Worm (Caenorhabditis elegans) whole organism, L1 larva: Measurements from ENCODE around the gene twk-31.

Experiments used
- C16A3.4 ChIP-seq: fragments of 150-350 bp; optimal IDR thresholded peaks from 2 replicates; lab custom pipeline; 2014; ENCODE audit warnings: missing biosample characterization, missing genetic modification characterization
- F16B12.6 ChIP-seq: fragments of 150-350 bp; optimal IDR thresholded peaks from 2 replicates; lab custom pipeline; 2014; ENCODE audit warnings: missing biosample characterization, missing genetic modification characterization
- Y116A8C.19 ChIP-seq: sonication (generic microtip); optimal IDR thresholded peaks from 2 replicates; lab custom pipeline; 2016; ENCODE audit warnings: missing compliant biosample characterization, missing genetic modification characterization, borderline replicate concordance
- aha-1 ChIP-seq: fragments of 150-350 bp; optimal IDR thresholded peaks from 2 replicates; lab custom pipeline; 2014; ENCODE audit warnings: missing biosample characterization, missing genetic modification characterization
- aly-2 ChIP-seq: fragments of 150-350 bp; optimal IDR thresholded peaks from 2 replicates; lab custom pipeline; 2014; ENCODE audit warnings: missing biosample characterization, missing genetic modification characterization
- ama-1 ChIP-seq: fragments of 150-350 bp; optimal IDR thresholded peaks from 2 replicates; lab custom pipeline; 2014
- ceh-63 ChIP-seq: fragments of 200-800 bp; sonication (Bioruptor generic); optimal IDR thresholded peaks from 2 replicates; lab custom pipeline; 2018; ENCODE audit warnings: mild to moderate bottlenecking, missing genetic modification characterization, missing compliant biosample characterization
- ceh-8 ChIP-seq: fragments of 200-800 bp; sonication (Bioruptor generic); optimal IDR thresholded peaks from 2 replicates; lab custom pipeline; 2018; ENCODE audit warnings: mild to moderate bottlenecking, missing genetic modification characterization, moderate library complexity, missing compliant biosample characterization
- ceh-82 ChIP-seq, 3 experiments: fragments of 150-350 bp in 1 of 3; sonication (generic microtip) in 2 of 3; optimal IDR thresholded peaks; 2 replicates each; lab custom pipeline; 2014 to 2017; ENCODE audit warnings: missing biosample characterization in 3 of 3, missing genetic modification characterization in 3 of 3
- ceh-88 ChIP-seq: fragments of 200-800 bp; sonication (Bioruptor generic); IDR thresholded peaks from 2 replicates; pipeline ENCODE4 v1.3.6; 2022; ENCODE audit warnings: missing genetic modification characterization, missing compliant biosample characterization
- dpl-1 ChIP-seq, 3 experiments: fragments of 150-350 bp in 2 of 3; sonication (generic microtip) in 1 of 3; optimal IDR thresholded peaks; 2 replicates each; lab custom pipeline; 2014 to 2017; ENCODE audit warnings: missing biosample characterization in 3 of 3, missing genetic modification characterization in 3 of 3, missing genetic modification reagents in 3 of 3
- efl-1 ChIP-seq, 4 experiments: fragments of 150-350 bp; optimal IDR thresholded peaks in 3 of 4; peaks in 1 of 4; 1 replicate in 1 of 4; 2 replicates in 3 of 4; lab custom pipeline; 2014; ENCODE audit warnings: missing biosample characterization in 2 of 4, missing genetic modification characterization in 2 of 4, missing genetic modification reagents in 2 of 4
- efl-3 ChIP-seq: fragments of 200-800 bp; sonication (Bioruptor generic); optimal IDR thresholded peaks from 2 replicates; lab custom pipeline; 2018; ENCODE audit warnings: mild to moderate bottlenecking, missing genetic modification characterization, missing compliant biosample characterization
- egl-13 ChIP-seq: sonication (generic microtip); optimal IDR thresholded peaks from 2 replicates; lab custom pipeline; 2016; ENCODE audit warnings: missing genotype, missing genetic modification reagents, missing genetic modification characterization, missing compliant biosample characterization
- elt-3 ChIP-seq, 6 experiments: fragments of 150-350 bp in 1 of 6; sonication (generic microtip); optimal IDR thresholded peaks; 2 replicates each; lab custom pipeline; 2017 to 2018; ENCODE audit warnings: missing biosample characterization in 6 of 6, missing genetic modification characterization in 6 of 6, inconsistent platforms in 1 of 6
- ets-5 ChIP-seq: fragments of 200-800 bp; sonication (Bioruptor generic); IDR thresholded peaks from 2 replicates; pipeline ENCODE4 v1.3.6; 2022; ENCODE audit warnings: missing genetic modification characterization, missing compliant biosample characterization
- fkh-10 ChIP-seq: sonication (generic microtip); optimal IDR thresholded peaks from 2 replicates; lab custom pipeline; 2017; ENCODE audit warnings: missing biosample characterization, missing genetic modification reagents, missing genetic modification characterization
- fos-1 ChIP-seq: fragments of 150-350 bp; optimal IDR thresholded peaks from 2 replicates; lab custom pipeline; 2014; ENCODE audit warnings: missing biosample characterization, missing genetic modification characterization
- grh-1 ChIP-seq: fragments of 200-800 bp; sonication (Bioruptor generic); IDR thresholded peaks from 2 replicates; pipeline ENCODE4 v1.3.6; 2022; ENCODE audit warnings: missing genetic modification reagents, missing genetic modification characterization, missing compliant biosample characterization
- hlh-4 ChIP-seq: sonication (generic microtip); optimal IDR thresholded peaks from 2 replicates; lab custom pipeline; 2016; ENCODE audit warnings: mild to moderate bottlenecking, missing genetic modification characterization, missing compliant biosample characterization
- isw-1 ChIP-seq: fragments of 200-800 bp; sonication (Bioruptor generic); IDR thresholded peaks from 2 replicates; pipeline ENCODE4 v1.3.6; 2022; ENCODE audit warnings: missing genetic modification characterization, missing compliant biosample characterization
- lin-15B ChIP-seq: fragments of 150-350 bp; sonication (generic microtip); optimal IDR thresholded peaks from 3 replicates; lab custom pipeline; 2014; ENCODE audit warnings: missing biosample characterization, missing genetic modification characterization
- lin-35 ChIP-seq, 2 experiments: fragments of 150-350 bp; optimal IDR thresholded peaks; 2 replicates each; lab custom pipeline; 2014; ENCODE audit warnings: missing biosample characterization in 2 of 2, missing genetic modification characterization in 2 of 2, missing genetic modification reagents in 2 of 2
- mab-9 ChIP-seq: fragments of 200-800 bp; sonication (Bioruptor generic); IDR thresholded peaks from 2 replicates; pipeline ENCODE4 v1.3.6; 2022; ENCODE audit warnings: missing genetic modification reagents, missing genetic modification characterization, missing compliant biosample characterization
- mef-2 ChIP-seq: fragments of 150-350 bp; optimal IDR thresholded peaks from 2 replicates; lab custom pipeline; 2014; ENCODE audit warnings: missing biosample characterization, missing genetic modification characterization
- mep-1 ChIP-seq: fragments of 150-350 bp; optimal IDR thresholded peaks from 2 replicates; lab custom pipeline; 2014; ENCODE audit warnings: missing biosample characterization, missing genetic modification characterization
- nhr-19 ChIP-seq: fragments of 200-800 bp; sonication (Bioruptor generic); conservative IDR thresholded peaks from 2 replicates; pipeline ENCODE4 v1.3.6; 2022; ENCODE audit warnings: missing genetic modification characterization, missing compliant biosample characterization
- nhr-47 ChIP-seq: sonication (generic microtip); optimal IDR thresholded peaks from 2 replicates; lab custom pipeline; 2016; ENCODE audit warnings: mild to moderate bottlenecking, missing genetic modification characterization, moderate library complexity, missing compliant biosample characterization
- nhr-71 ChIP-seq: sonication (generic microtip); optimal IDR thresholded peaks from 2 replicates; lab custom pipeline; 2016; ENCODE audit warnings: mild to moderate bottlenecking, missing genetic modification characterization, moderate library complexity, missing compliant biosample characterization
- nhr-77 ChIP-seq: fragments of 150-350 bp; optimal IDR thresholded peaks from 2 replicates; lab custom pipeline; 2014; ENCODE audit warnings: missing biosample characterization, missing genetic modification characterization
- nhr-84 ChIP-seq: sonication (generic microtip); optimal IDR thresholded peaks from 2 replicates; lab custom pipeline; 2017; ENCODE audit warnings: missing biosample characterization, missing genetic modification characterization
- nhr-85 ChIP-seq: sonication (generic microtip); peaks from one replicate; lab custom pipeline; 2016; ENCODE audit warnings: missing genetic modification characterization, inconsistent platforms, missing compliant biosample characterization
- pag-3 ChIP-seq: sonication (generic microtip); optimal IDR thresholded peaks from 2 replicates; lab custom pipeline; 2017; ENCODE audit warnings: missing genetic modification characterization, mild to moderate bottlenecking, missing compliant biosample characterization, antibody characterized with exemption, borderline replicate concordance; ENCODE audit not compliant: insufficient read depth
- pax-3 ChIP-seq: fragments of 200-800 bp; sonication (Bioruptor generic); optimal IDR thresholded peaks from 2 replicates; lab custom pipeline; 2018; ENCODE audit warnings: mild to moderate bottlenecking, missing genetic modification characterization, moderate library complexity, missing compliant biosample characterization
- skn-1 ChIP-seq: fragments of 150-350 bp; optimal IDR thresholded peaks from 2 replicates; lab custom pipeline; 2014; ENCODE audit warnings: missing biosample characterization, missing genetic modification characterization
- snpc-4 ChIP-seq: fragments of 150-350 bp; optimal IDR thresholded peaks from 2 replicates; lab custom pipeline; 2014; ENCODE audit warnings: missing biosample characterization, missing genetic modification characterization
- snu-23 ChIP-seq: sonication (generic microtip); optimal IDR thresholded peaks from 2 replicates; lab custom pipeline; 2016; ENCODE audit warnings: missing genetic modification characterization, missing compliant biosample characterization
- tlp-1 ChIP-seq: fragments of 150-350 bp; optimal IDR thresholded peaks from 2 replicates; lab custom pipeline; 2014; ENCODE audit warnings: missing biosample characterization, missing genetic modification characterization
- unc-62 ChIP-seq: fragments of 150-350 bp; optimal IDR thresholded peaks from 2 replicates; lab custom pipeline; 2014; ENCODE audit warnings: missing biosample characterization, missing genetic modification reagents, missing genetic modification characterization
- unc-98 ChIP-seq: fragments of 200-800 bp; sonication (Bioruptor generic); IDR thresholded peaks from 2 replicates; pipeline ENCODE4 v1.3.6; 2022; ENCODE audit warnings: missing genetic modification characterization, missing compliant biosample characterization
- xbp-1 ChIP-seq: sonication (generic microtip); optimal IDR thresholded peaks from 2 replicates; lab custom pipeline; 2016; ENCODE audit warnings: missing genetic modification characterization, missing compliant biosample characterization

twk-31 gene

DNA sequence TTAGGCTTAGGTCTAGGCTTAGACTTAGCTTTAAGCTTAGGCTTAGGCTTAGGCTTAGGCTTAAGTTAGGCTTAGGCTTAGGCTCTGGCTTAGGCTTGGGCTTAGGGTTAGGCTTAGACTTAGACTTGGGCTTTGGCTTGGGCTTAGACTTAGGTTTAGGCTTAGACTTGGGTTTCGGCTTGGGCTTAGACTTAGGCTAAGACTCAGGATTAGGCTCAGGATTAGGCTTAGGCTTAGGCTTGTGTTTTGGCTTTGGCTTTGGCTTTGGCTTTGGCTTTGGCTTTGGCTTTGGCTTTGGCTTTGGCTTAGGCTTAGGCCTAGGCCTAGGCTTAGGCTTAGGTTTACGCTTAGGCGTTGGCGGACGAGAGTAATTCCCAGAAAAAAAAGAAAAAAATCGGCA lies 9.1 kb downstream of the twk-31 start:
- TF ChIP-seq elt-3 (tag; optimal IDR thresholded peaks at IDR 0.05; lab: Kevin White, UChicago) (no peak), nhr-85 (no peak), fkh-10 (GFP tag; lab: Kevin White, UChicago) (no peak), egl-13 (no peak), nhr-47 (tag; lab: Kevin White, UChicago) (no peak), unc-98 (GFP tag; lab: Robert Waterston, UW) (no peak), nhr-71 (tag; lab: Kevin White, UChicago) (no peak), fos-1 (tag; lab: Kevin White, UChicago) (no peak), grh-1 (no peak), hlh-4 (tag; lab: Kevin White, UChicago) (no peak)

DNA sequence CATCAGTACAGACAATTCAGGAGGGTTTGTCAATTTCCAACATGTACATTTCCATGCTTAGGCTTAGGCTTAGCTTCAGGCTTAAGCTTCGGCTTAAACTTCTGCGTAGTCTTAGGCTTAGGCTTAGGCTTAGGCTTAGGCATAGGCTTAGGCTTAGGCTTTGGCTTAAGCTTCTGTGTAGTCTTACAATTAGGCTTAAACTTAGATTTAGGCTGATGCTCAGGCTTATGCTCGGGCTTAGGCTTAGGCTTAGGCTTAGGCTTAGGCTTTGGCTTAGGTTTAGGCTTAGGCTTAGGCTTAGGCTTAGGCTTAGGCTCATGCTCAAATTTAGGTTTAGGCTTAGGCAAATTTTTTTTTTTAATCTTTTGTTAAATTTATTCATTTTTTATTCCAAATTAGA lies 14.3 kb downstream of the twk-31 start:
- no peak for TF ChIP-seq mep-1 (tag; lab: Kevin White, UChicago)
- no peak for TF ChIP-seq ama-1 (lab: Kevin White, UChicago)

DNA sequence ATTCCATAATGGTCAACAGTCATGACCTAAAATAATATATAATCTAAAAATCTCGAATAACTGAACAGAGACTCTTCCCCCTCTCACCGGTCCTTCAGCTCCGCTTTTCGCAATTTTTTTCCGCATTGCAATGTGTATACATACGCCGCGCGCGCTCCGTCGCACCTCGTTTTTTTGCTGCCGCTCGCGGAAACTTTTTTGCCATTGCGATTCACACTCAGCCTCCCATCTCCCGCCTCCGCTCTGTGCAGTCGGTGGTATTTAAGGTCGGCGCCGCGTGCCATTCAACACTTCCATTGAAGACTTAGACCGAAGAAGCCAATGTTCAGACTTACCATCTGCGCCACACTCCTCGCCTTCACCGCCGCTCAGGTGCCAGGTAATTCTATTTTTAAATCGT lies 16.4 kb downstream of the twk-31 start, which contains the start of gene idpc-1:
Gene idpc-1, plus strand, starts transcription at position 301 of the 400 bp plus-strand sequence.
- no peak for TF ChIP-seq unc-62 (GFP tag; lab: Kevin White, UChicago)
- TF ChIP-seq snpc-4 (tag; lab: Kevin White, UChicago) = no peak
- TF ChIP-seq fos-1 (tag; lab: Kevin White, UChicago) = no peak
- TF ChIP-seq mab-9 (GFP tag; lab: Robert Waterston, UW) = no peak
- TF ChIP-seq C16A3.4 (tag; lab: Kevin White, UChicago) = no peak
- no peak for TF ChIP-seq lin-15B (tag; lab: Kevin White, UChicago)
- TF ChIP-seq aly-2 = no peak
- TF ChIP-seq efl-3 (GFP tag; lab: Kevin White, UChicago) = no peak
- no peak for TF ChIP-seq ceh-63 (GFP tag; lab: Kevin White, UChicago)
- no peak for TF ChIP-seq Y116A8C.19 (tag; lab: Kevin White, UChicago)
- no peak for TF ChIP-seq pag-3 (tag; lab: Kevin White, UChicago)
- TF ChIP-seq nhr-47 (tag; lab: Kevin White, UChicago) = no peak
- no peak for TF ChIP-seq nhr-71 (tag; lab: Kevin White, UChicago)
- TF ChIP-seq ceh-88 (GFP tag; lab: Robert Waterston, UW) = no peak
- TF ChIP-seq xbp-1 (tag; lab: Kevin White, UChicago) = no peak
- no peak for TF ChIP-seq dpl-1 (GFP tag; optimal IDR thresholded peaks at IDR 0.05; lab: Kevin White, UChicago)

DNA sequence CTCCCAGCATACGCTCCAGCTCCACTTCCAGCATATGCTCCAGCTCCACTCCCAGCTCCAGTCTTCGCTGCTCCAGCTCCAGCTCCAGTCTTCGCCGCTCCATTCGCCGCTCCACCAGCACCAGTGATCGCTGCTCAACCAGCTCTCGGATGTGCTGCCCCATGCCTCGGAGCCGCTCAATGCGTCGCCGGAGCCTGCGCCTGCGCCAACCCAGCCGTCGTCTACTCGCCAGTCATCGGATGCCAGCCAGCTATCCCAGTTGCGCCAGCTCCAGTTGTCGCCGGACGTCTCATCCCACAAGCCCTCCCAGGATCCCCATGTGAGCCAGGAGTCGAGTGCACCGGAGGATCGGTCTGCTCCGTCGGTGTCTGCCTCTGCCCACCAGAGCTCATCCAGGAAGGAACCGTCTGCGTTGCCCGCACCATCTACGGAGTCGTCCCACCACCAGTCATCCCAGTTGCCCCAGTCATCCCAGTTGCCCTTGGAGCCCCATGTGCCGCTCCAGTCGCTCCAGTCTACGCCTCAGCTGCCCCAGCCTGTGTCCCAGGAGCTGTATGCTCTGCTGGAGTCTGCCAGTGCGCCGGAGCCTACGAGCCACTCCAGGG lies 17.2 kb downstream of the twk-31 start:
- TF ChIP-seq nhr-19 (GFP tag; lab: Robert Waterston, UW) = no peak
- TF ChIP-seq ceh-8 = peak; percentile 65
- TF ChIP-seq F16B12.6 (tag; lab: Kevin White, UChicago) = no peak
- TF ChIP-seq ceh-82 (tag; optimal IDR thresholded peaks at IDR 0.05; lab: Kevin White, UChicago) = no peak
- TF ChIP-seq tlp-1 = no peak
- TF ChIP-seq, all 84 proteins: peak for 1

DNA sequence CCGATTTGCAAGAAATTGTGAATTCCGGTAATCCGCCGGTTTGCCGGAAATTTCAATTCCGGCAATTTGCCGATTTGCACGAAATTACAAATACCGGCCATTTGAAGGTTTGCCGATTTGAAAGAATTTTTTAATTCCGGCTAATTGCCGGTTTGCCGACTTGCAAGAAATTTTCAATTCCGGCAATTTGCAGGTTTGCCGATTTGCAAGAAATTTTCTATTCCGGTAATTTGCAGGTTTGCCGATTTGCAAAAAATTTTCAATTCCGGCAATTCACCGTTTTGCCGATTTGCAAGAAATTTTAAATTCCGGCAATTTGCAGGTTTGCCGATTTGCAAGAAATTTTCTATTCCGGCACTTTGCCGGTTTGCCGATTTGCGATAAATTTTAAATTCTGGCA lies 24.4 kb downstream of the twk-31 start:
- peak; percentile 21; the same call in 1 of the 2 replicates for TF ChIP-seq unc-98 (GFP tag; lab: Robert Waterston, UW)
- peak; percentile 28; the same call in 1 of the 2 replicates for TF ChIP-seq ceh-88 (GFP tag; lab: Robert Waterston, UW)
- TF ChIP-seq ets-5 (GFP tag; lab: Robert Waterston, UW) = 0 out of 2 replicates have a peak, but pooled peaks have one; percentile 85
- TF ChIP-seq, all 84 proteins: peak for 3; not testable (repeated sequence) for 81

DNA sequence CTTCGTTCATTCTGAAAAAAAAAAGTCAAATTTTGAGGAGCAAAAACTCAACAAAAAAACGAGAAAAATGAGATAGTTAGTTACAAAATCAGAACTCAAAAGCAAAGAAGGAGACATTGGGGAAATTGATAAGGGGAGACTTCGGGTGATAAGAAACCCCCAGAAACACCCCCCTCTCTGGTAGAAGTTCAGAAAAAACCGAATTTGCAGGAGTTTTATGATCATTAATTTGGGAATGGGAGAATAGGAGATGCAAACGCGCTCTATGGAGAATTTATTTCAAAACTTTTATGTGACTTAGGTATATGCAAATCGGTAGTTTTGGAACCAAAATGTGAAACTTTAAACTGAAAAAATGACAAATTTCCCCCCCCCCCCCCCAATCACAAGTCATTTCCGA lies 32.1 kb downstream of the twk-31 start, which contains the start of gene sbp-1:
Gene sbp-1, minus strand, starts transcription at position 11 of the 400 bp plus-strand sequence.
- TF ChIP-seq aha-1 (tag; lab: Kevin White, UChicago) = no peak
- TF ChIP-seq skn-1 = no peak
- TF ChIP-seq snu-23 (GFP tag; lab: Kevin White, UChicago) = no peak
- TF ChIP-seq ceh-63 (GFP tag; lab: Kevin White, UChicago) = no peak
- no peak for TF ChIP-seq fkh-10 (GFP tag; lab: Kevin White, UChicago)
- TF ChIP-seq efl-1 (optimal IDR thresholded peaks at IDR 0.05; lab: Kevin White, UChicago) = no peak
- peak in 1 of 2 experiments; percentile 35 for TF ChIP-seq efl-1 (GFP tag; optimal IDR thresholded peaks at IDR 0.05 in 1 of 2; lab: Kevin White, UChicago)
- TF ChIP-seq elt-3 (tag; optimal IDR thresholded peaks at IDR 0.05; lab: Kevin White, UChicago) = no peak
- no peak for TF ChIP-seq mab-9 (GFP tag; lab: Robert Waterston, UW)
- TF ChIP-seq ets-5 (GFP tag; lab: Robert Waterston, UW) = no peak
- TF ChIP-seq nhr-84 (tag; lab: Kevin White, UChicago) = no peak
- no peak for TF ChIP-seq hlh-4 (tag; lab: Kevin White, UChicago)
- TF ChIP-seq F16B12.6 (tag; lab: Kevin White, UChicago) = no peak
- no peak for TF ChIP-seq mef-2 (tag; lab: Kevin White, UChicago)
- TF ChIP-seq lin-35 (GFP tag; optimal IDR thresholded peaks at IDR 0.05; lab: Kevin White, UChicago) = peak in 1 of 2 experiments; percentile 10
- TF ChIP-seq aly-2 = no peak
- no peak for TF ChIP-seq isw-1
- TF ChIP-seq pax-3 (tag; lab: Kevin White, UChicago) = no peak
- no peak for TF ChIP-seq nhr-77 (tag; lab: Kevin White, UChicago)
